Fruit fly (Drosophila melanogaster): Measurements from ENCODE around the gene CG6761.

Gene CG6761

DNA sequence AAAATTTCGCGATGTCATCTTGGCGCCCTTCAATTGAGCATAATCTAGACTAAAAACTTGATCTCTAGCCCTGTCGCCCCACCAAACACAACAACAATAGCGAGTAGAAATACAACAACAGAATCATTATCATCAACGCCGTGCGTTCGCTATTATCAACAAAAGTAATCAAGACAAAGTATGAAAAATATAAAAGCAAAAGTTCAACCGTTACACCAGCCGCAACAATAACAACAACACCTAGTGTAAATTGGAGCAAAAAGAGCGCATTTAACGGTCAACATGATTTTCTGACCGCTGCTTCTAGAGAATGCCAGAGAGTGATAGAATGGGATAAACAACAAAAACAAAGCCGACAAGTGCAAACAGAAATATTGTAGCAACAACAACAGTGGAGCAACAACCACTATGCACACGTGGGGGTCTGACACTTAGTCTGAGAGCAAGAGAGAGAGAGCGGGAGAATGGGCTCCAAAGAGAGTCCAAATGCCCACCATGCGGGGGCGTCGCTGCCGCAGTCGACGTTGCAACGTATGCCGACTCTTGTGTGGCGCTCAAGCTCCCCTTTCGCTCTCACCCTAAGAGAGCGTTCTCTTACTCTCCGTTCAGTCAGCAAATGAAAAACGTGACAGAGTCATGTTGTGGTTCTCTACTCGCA lies 11.0 kb downstream of the CG6761 start (continued):
- TF ChIP-seq chn (GFP tag; optimal IDR thresholded peaks at IDR 0.05), result no peak
- TF ChIP-seq Dbx (GFP tag; IDR thresholded peaks at IDR 0.05), result no peak
- no peak for TF ChIP-seq CG6813 (GFP tag; optimal IDR thresholded peaks at IDR 0.05)
- TF ChIP-seq Six4 (GFP tag; optimal IDR thresholded peaks at IDR 0.05), result no peak
- no peak for TF ChIP-seq ab (GFP tag; optimal IDR thresholded peaks at IDR 0.05)
- TF ChIP-seq Blimp-1 (GFP tag; optimal IDR thresholded peaks at IDR 0.05), result peak; percentile 70
- TF ChIP-seq CG15479 (GFP tag; optimal IDR thresholded peaks at IDR 0.05), result no peak
- no peak for TF ChIP-seq CG32767 (GFP tag; IDR thresholded peaks at IDR 0.05)
- no peak for TF ChIP-seq CG12071 (GFP tag; optimal IDR thresholded peaks at IDR 0.05)
- no peak for TF ChIP-seq Hand (GFP tag; optimal IDR thresholded peaks at IDR 0.05)
- no peak for TF ChIP-seq fru (optimal IDR thresholded peaks at IDR 0.05)
- TF ChIP-seq lilli (GFP tag; optimal IDR thresholded peaks at IDR 0.05), result no peak
- TF ChIP-seq zen2 (GFP tag; IDR thresholded peaks at IDR 0.05; ENCODE audit: partially characterized antibody), result peak; percentile 84
- TF ChIP-seq slbo (GFP tag; IDR thresholded peaks at IDR 0.05), result no peak
- peak; percentile 57 for TF ChIP-seq mirr (GFP tag; optimal IDR thresholded peaks at IDR 0.05)
- no peak for TF ChIP-seq luna (GFP tag; optimal IDR thresholded peaks at IDR 0.05)
- TF ChIP-seq Hsf (GFP tag; optimal IDR thresholded peaks at IDR 0.05), result no peak
- TF ChIP-seq tap (tag; optimal IDR thresholded peaks at IDR 0.05), result no peak
- TF ChIP-seq zfh1 (GFP tag; IDR thresholded peaks at IDR 0.05), result no peak
- no peak for TF ChIP-seq prd (optimal IDR thresholded peaks at IDR 0.05)
- no peak for TF ChIP-seq prd (GFP tag; IDR thresholded peaks at IDR 0.05)
- no peak for TF ChIP-seq CG7786 (GFP tag; optimal IDR thresholded peaks at IDR 0.05)
- TF ChIP-seq pnt (GFP tag; optimal IDR thresholded peaks at IDR 0.05), result no peak
- no peak for TF ChIP-seq dmrt11E (tag; optimal IDR thresholded peaks at IDR 0.05)
- no peak for TF ChIP-seq CG14014 (GFP tag; IDR thresholded peaks at IDR 0.05)
- TF ChIP-seq en (GFP tag; optimal IDR thresholded peaks at IDR 0.05), result no peak
- no peak for TF ChIP-seq gem (tag; optimal IDR thresholded peaks at IDR 0.05)
- TF ChIP-seq emc (GFP tag; optimal IDR thresholded peaks at IDR 0.05), result no peak
- TF ChIP-seq schlank (tag; optimal IDR thresholded peaks at IDR 0.05), result no peak
- TF ChIP-seq CG13296 (GFP tag; optimal IDR thresholded peaks at IDR 0.05), result no peak
- TF ChIP-seq E2f1 (GFP tag; IDR thresholded peaks at IDR 0.05), result no peak
- TF ChIP-seq Oaz (GFP tag; IDR thresholded peaks at IDR 0.05), result no peak
- TF ChIP-seq MESR4 (GFP tag; optimal IDR thresholded peaks at IDR 0.05), result no peak
- no peak for TF ChIP-seq sc (optimal IDR thresholded peaks at IDR 0.05)
- TF ChIP-seq sc (GFP tag; optimal IDR thresholded peaks at IDR 0.05), result no peak
- no peak for TF ChIP-seq phol (tag; optimal IDR thresholded peaks at IDR 0.05)
- no peak for TF ChIP-seq CG10431 (GFP tag; optimal IDR thresholded peaks at IDR 0.05)
- TF ChIP-seq CG3847 (GFP tag; IDR thresholded peaks at IDR 0.05), result no peak
- no peak for TF ChIP-seq lab (GFP tag; optimal IDR thresholded peaks at IDR 0.05)
- no peak for TF ChIP-seq CG6689 (GFP tag; IDR thresholded peaks at IDR 0.05)
- TF ChIP-seq bowl (GFP tag; IDR thresholded peaks at IDR 0.05), result no peak
- TF ChIP-seq CG10147 (GFP tag; optimal IDR thresholded peaks at IDR 0.05), result no peak
- TF ChIP-seq CG7928 (GFP tag; optimal IDR thresholded peaks at IDR 0.05), result no peak
- no peak for TF ChIP-seq Dip3 (GFP tag; optimal IDR thresholded peaks at IDR 0.05)
- no peak for TF ChIP-seq CG11723 (GFP tag; optimal IDR thresholded peaks at IDR 0.05)
- TF ChIP-seq CG11504 (tag; optimal IDR thresholded peaks at IDR 0.05), result no peak
- TF ChIP-seq Nf-YC (tag; optimal IDR thresholded peaks at IDR 0.05), result no peak
- no peak for TF ChIP-seq CG7372 (GFP tag; IDR thresholded peaks at IDR 0.05)
- no peak for TF ChIP-seq Hr3 (GFP tag; optimal IDR thresholded peaks at IDR 0.05)
- TF ChIP-seq CG13894 (tag; optimal IDR thresholded peaks at IDR 0.05), result no peak
- no peak for TF ChIP-seq CG2889 (GFP tag; IDR thresholded peaks at IDR 0.05)
- no peak for TF ChIP-seq CG9817 (tag; optimal IDR thresholded peaks at IDR 0.05)
